Fruit fly (Drosophila melanogaster) whole organism, embryonic: ENCODE results near the gene Atac2.

Experiments
- Bdp1 ChIP-seq: fragments of 200-800 bp; sonication (Bioruptor generic); optimal IDR thresholded peaks from 3 replicates; lab custom pipeline; 2016; ENCODE audit warnings: missing biosample characterization, missing genetic modification characterization
- Bgb ChIP-seq: fragments of 200-800 bp; sonication (Bioruptor generic); IDR thresholded peaks from 2 replicates; pipeline ENCODE4 v1.3.6; 2022; ENCODE audit warnings: missing biosample characterization, missing genetic modification characterization; ENCODE audit not compliant: partially characterized antibody
- CG10321 ChIP-seq: fragments of 200-800 bp; sonication (Bioruptor generic); IDR thresholded peaks from 2 replicates; pipeline ENCODE4 v1.3.6; 2022; ENCODE audit warnings: missing biosample characterization, missing genetic modification characterization
- CG10565 ChIP-seq: fragments of 200-800 bp; sonication (Bioruptor generic); optimal IDR thresholded peaks from 3 replicates; lab custom pipeline; 2016; ENCODE audit warnings: missing biosample characterization, mild to moderate bottlenecking, missing genetic modification characterization
- CG11723 ChIP-seq: fragments of 200-800 bp; sonication (Bioruptor generic); optimal IDR thresholded peaks from 2 replicates; lab custom pipeline; 2017; ENCODE audit warnings: missing biosample characterization, mild to moderate bottlenecking, missing genetic modification characterization
- CG13296 ChIP-seq: fragments of 200-800 bp; sonication (Bioruptor generic); optimal IDR thresholded peaks from 3 replicates; lab custom pipeline; 2018; ENCODE audit warnings: missing biosample characterization, mild to moderate bottlenecking, missing genetic modification characterization
- CG15073 ChIP-seq: fragments of 200-800 bp; sonication (Bioruptor generic); optimal IDR thresholded peaks from 2 replicates; lab custom pipeline; 2016; ENCODE audit warnings: missing biosample characterization, missing genetic modification characterization
- CG1647 ChIP-seq: fragments of 200-800 bp; sonication (Bioruptor generic); optimal IDR thresholded peaks from 3 replicates; lab custom pipeline; 2016; ENCODE audit warnings: missing biosample characterization, missing genetic modification characterization
- CG16779 ChIP-seq: fragments of 200-800 bp; sonication (Bioruptor generic); IDR thresholded peaks from 2 replicates; pipeline ENCODE4 v1.3.6; 2022; ENCODE audit warnings: missing biosample characterization, missing genetic modification characterization
- CG16863 ChIP-seq: fragments of 200-800 bp; sonication (Bioruptor generic); optimal IDR thresholded peaks from 3 replicates; lab custom pipeline; 2016; ENCODE audit warnings: missing biosample characterization, missing genetic modification characterization
- CG17328 ChIP-seq: fragments of 200-800 bp; sonication (Bioruptor generic); IDR thresholded peaks from 2 replicates; pipeline ENCODE4 v1.3.6; 2022; ENCODE audit warnings: missing biosample characterization, missing genetic modification characterization
- CG18262 ChIP-seq: fragments of 200-800 bp; optimal IDR thresholded peaks from 3 replicates; lab custom pipeline; 2019; ENCODE audit warnings: missing biosample characterization, mild to moderate bottlenecking, missing genetic modification characterization, moderate library complexity
- CG2199 ChIP-seq: fragments of 200-800 bp; sonication (Bioruptor generic); IDR thresholded peaks from 3 replicates; pipeline ENCODE4 v1.3.6; 2022; ENCODE audit warnings: missing biosample characterization, missing genetic modification characterization
- CG3065 ChIP-seq: fragments of 200-800 bp; sonication (Bioruptor generic); optimal IDR thresholded peaks from 2 replicates; lab custom pipeline; 2016; ENCODE audit warnings: missing biosample characterization, missing genetic modification characterization
- CG3163 ChIP-seq: fragments of 200-800 bp; sonication (Bioruptor generic); optimal IDR thresholded peaks from 3 replicates; lab custom pipeline; 2016; ENCODE audit warnings: missing biosample characterization, missing genetic modification characterization
- CG33557 ChIP-seq: fragments of 200-800 bp; sonication (Bioruptor generic); optimal IDR thresholded peaks from 2 replicates; lab custom pipeline; 2019; ENCODE audit warnings: missing biosample characterization, mild to moderate bottlenecking, missing genetic modification characterization, moderate library complexity
- CG3726 ChIP-seq: fragments of 200-800 bp; sonication (Bioruptor generic); IDR thresholded peaks from 3 replicates; pipeline ENCODE4, ENCODE4 v1.3.6; 2022; ENCODE audit warnings: missing biosample characterization, missing genetic modification characterization
- CG4617 ChIP-seq: fragments of 200-800 bp; sonication (Bioruptor generic); optimal IDR thresholded peaks from 3 replicates; lab custom pipeline; 2016; ENCODE audit warnings: missing biosample characterization, missing genetic modification characterization, borderline replicate concordance
- CG4707 ChIP-seq: fragments of 200-800 bp; sonication (Bioruptor generic); optimal IDR thresholded peaks from 2 replicates; lab custom pipeline; 2018; ENCODE audit warnings: missing biosample characterization, mild to moderate bottlenecking, missing genetic modification characterization, moderate library complexity
- CG4820 ChIP-seq: fragments of 200-800 bp; sonication (Bioruptor generic); optimal IDR thresholded peaks from 3 replicates; lab custom pipeline; 2016; ENCODE audit warnings: missing biosample characterization, missing genetic modification characterization
- CG7745 ChIP-seq: fragments of 200-800 bp; sonication (Bioruptor generic); optimal IDR thresholded peaks from 2 replicates; lab custom pipeline; 2018; ENCODE audit warnings: missing biosample characterization, mild to moderate bottlenecking, missing genetic modification characterization, moderate library complexity
- CG7839 ChIP-seq: fragments of 200-800 bp; sonication (Bioruptor generic); optimal IDR thresholded peaks from 3 replicates; lab custom pipeline; 2018; ENCODE audit warnings: missing biosample characterization, mild to moderate bottlenecking, missing genetic modification characterization, moderate library complexity
- CG9437 ChIP-seq: fragments of 200-800 bp; sonication (Bioruptor generic); optimal IDR thresholded peaks from 2 replicates; lab custom pipeline; 2018; ENCODE audit warnings: missing biosample characterization, mild to moderate bottlenecking, missing genetic modification characterization
- Chrac-16 ChIP-seq: fragments of 200-800 bp; sonication (Bioruptor generic); optimal IDR thresholded peaks from 3 replicates; lab custom pipeline; 2016; ENCODE audit warnings: missing biosample characterization, missing genetic modification characterization
- Dbx ChIP-seq: fragments of 200-800 bp; sonication (Bioruptor generic); IDR thresholded peaks from 3 replicates; pipeline ENCODE4 v1.3.6; 2022; ENCODE audit warnings: missing biosample characterization, missing genetic modification characterization
- HHEX ChIP-seq: fragments of 200-800 bp; sonication (Bioruptor generic); optimal IDR thresholded peaks from 3 replicates; lab custom pipeline; 2017; ENCODE audit warnings: missing biosample characterization, mild to moderate bottlenecking, missing genetic modification characterization, missing genetic modification reagents
- HLH4C ChIP-seq: fragments of 200-800 bp; sonication (Bioruptor generic); IDR thresholded peaks from 3 replicates; pipeline ENCODE4 v1.3.6; 2022; ENCODE audit warnings: missing biosample characterization, missing genetic modification characterization; ENCODE audit not compliant: partially characterized antibody
- MTF-1 ChIP-seq: fragments of 200-800 bp; sonication (Bioruptor generic); optimal IDR thresholded peaks from 2 replicates; lab custom pipeline; 2018; ENCODE audit warnings: missing biosample characterization, mild to moderate bottlenecking, missing genetic modification characterization, borderline replicate concordance
- NC2β ChIP-seq: fragments of 200-800 bp; sonication (Bioruptor generic); optimal IDR thresholded peaks from 2 replicates; lab custom pipeline; 2016; ENCODE audit warnings: missing biosample characterization, missing genetic modification characterization
- ara ChIP-seq: fragments of 200-800 bp; sonication (Bioruptor generic); IDR thresholded peaks from 2 replicates; pipeline ENCODE4 v1.3.6; 2022; ENCODE audit warnings: missing biosample characterization, missing genetic modification characterization
- chif ChIP-seq, 2 experiments: fragments of 200-800 bp; sonication (Bioruptor generic); optimal IDR thresholded peaks; 3 replicates each; lab custom pipeline; 2016; ENCODE audit warnings: missing biosample characterization in 2 of 2, missing genetic modification characterization in 2 of 2
- chn ChIP-seq: fragments of 200-800 bp; sonication (Bioruptor generic); optimal IDR thresholded peaks from 2 replicates; lab custom pipeline; 2016; ENCODE audit warnings: missing biosample characterization, missing genetic modification characterization
- da ChIP-seq: fragments of 200-800 bp; sonication (Bioruptor generic); optimal IDR thresholded peaks from 2 replicates; lab custom pipeline; 2016; ENCODE audit warnings: missing biosample characterization, missing genetic modification characterization
- danr ChIP-seq: fragments of 200-800 bp; sonication (Bioruptor generic); IDR thresholded peaks from 2 replicates; pipeline ENCODE4 v1.3.6; 2022; ENCODE audit warnings: missing biosample characterization, missing genetic modification characterization
- exex ChIP-seq: fragments of 200-800 bp; sonication (Bioruptor generic); optimal IDR thresholded peaks from 4 replicates; lab custom pipeline; 2018; ENCODE audit warnings: missing biosample characterization, mild to moderate bottlenecking, missing genetic modification characterization, moderate library complexity
- eyg ChIP-seq: fragments of 200-800 bp; sonication (Bioruptor generic); optimal IDR thresholded peaks from 3 replicates; lab custom pipeline; 2016; ENCODE audit warnings: missing biosample characterization, missing genetic modification characterization
- fd64A ChIP-seq: fragments of 200-800 bp; sonication (Bioruptor generic); optimal IDR thresholded peaks from 3 replicates; lab custom pipeline; 2018; ENCODE audit warnings: missing biosample characterization, mild to moderate bottlenecking, missing genetic modification characterization
- fru ChIP-seq: fragments of >200 bp; optimal IDR thresholded peaks from 2 replicates; lab custom pipeline; 2017
- h ChIP-seq: fragments of >200 bp; optimal IDR thresholded peaks from 2 replicates; lab custom pipeline; 2017
- ham ChIP-seq: fragments of 200-800 bp; sonication (Bioruptor generic); IDR thresholded peaks from 2 replicates; pipeline ENCODE4 v1.3.6; 2022; ENCODE audit warnings: missing biosample characterization, missing genetic modification characterization
- jumu ChIP-seq: fragments of 200-800 bp; sonication (Bioruptor generic); optimal IDR thresholded peaks from 3 replicates; lab custom pipeline; 2016; ENCODE audit warnings: missing biosample characterization, missing genetic modification characterization
- lbe ChIP-seq: fragments of 200-800 bp; sonication (Bioruptor generic); optimal IDR thresholded peaks from 2 replicates; lab custom pipeline; 2016; ENCODE audit warnings: missing biosample characterization, mild to moderate bottlenecking, missing genetic modification characterization
- mam ChIP-seq: fragments of 200-800 bp; sonication (Bioruptor generic); optimal IDR thresholded peaks from 3 replicates; lab custom pipeline; 2016; ENCODE audit warnings: missing biosample characterization, missing genetic modification characterization
- oc ChIP-seq: fragments of 200-800 bp; sonication (Bioruptor generic); optimal IDR thresholded peaks from 2 replicates; lab custom pipeline; 2018; ENCODE audit warnings: missing biosample characterization, mild to moderate bottlenecking, missing genetic modification characterization, moderate library complexity
- otp ChIP-seq: fragments of 200-800 bp; sonication (Bioruptor generic); IDR thresholded peaks from 3 replicates; pipeline ENCODE4, ENCODE4 v1.3.6; 2022; ENCODE audit warnings: missing biosample characterization, missing genetic modification characterization
- p53 ChIP-seq: fragments of 200-800 bp; sonication (Bioruptor generic); optimal IDR thresholded peaks from 2 replicates; lab custom pipeline; 2016; ENCODE audit warnings: missing biosample characterization, missing genetic modification characterization
- pb ChIP-seq: fragments of 200-800 bp; sonication (Bioruptor generic); optimal IDR thresholded peaks from 3 replicates; lab custom pipeline; 2016; ENCODE audit warnings: missing biosample characterization, missing genetic modification characterization
- pita ChIP-seq: fragments of 200-800 bp; sonication (Bioruptor generic); optimal IDR thresholded peaks from 2 replicates; lab custom pipeline; 2017; ENCODE audit warnings: missing biosample characterization, mild to moderate bottlenecking, missing genetic modification characterization
- so ChIP-seq: fragments of 200-800 bp; sonication (Bioruptor generic); IDR thresholded peaks from 3 replicates; pipeline ENCODE4 v1.3.6; 2022; ENCODE audit warnings: missing biosample characterization, missing genetic modification characterization
- vfl ChIP-seq: fragments of 200-800 bp; sonication (Bioruptor generic); optimal IDR thresholded peaks from 2 replicates; lab custom pipeline; 2016; ENCODE audit warnings: missing biosample characterization, missing genetic modification characterization

Atac2 gene

dm6 chr2L:18566235-18567158 lies 45.6 kb downstream of the Atac2 start (continued):
- TF ChIP-seq chif (GFP tag; optimal IDR thresholded peaks at IDR 0.05; lab: Kevin White, UChicago), result peak in 1 of 2 experiments; percentile 13
- no peak for TF ChIP-seq Bdp1
- no peak for TF ChIP-seq p53 (GFP tag; lab: Kevin White, UChicago)
- peak; percentile 21 for TF ChIP-seq mam (GFP tag; lab: Kevin White, UChicago)
- TF ChIP-seq Bgb, result peak; percentile 47; the same call in 1 of the 2 replicates
- TF ChIP-seq eyg (GFP tag; lab: Kevin White, UChicago), result no peak
- TF ChIP-seq CG16779 (GFP tag; lab: Robert Waterston, UW), result no peak
- TF ChIP-seq ara (GFP tag; lab: Robert Waterston, UW), result no peak; the same call in 1 of the 2 replicates
- no peak for TF ChIP-seq CG3065 (GFP tag; lab: Kevin White, UChicago)
- no peak for TF ChIP-seq ham
- TF ChIP-seq MTF-1, result no peak
- TF ChIP-seq CG4707 (GFP tag; lab: Kevin White, UChicago), result no peak
- TF ChIP-seq pita (GFP tag; lab: Kevin White, UChicago), result no peak
- peak; percentile 54 for TF ChIP-seq CG18262 (tag; lab: Kevin White, UChicago)
- TF ChIP-seq otp, result 0 out of 3 replicates have a peak, but pooled peaks have one; percentile 6
- peak; percentile 18 for TF ChIP-seq CG9437 (GFP tag; lab: Kevin White, UChicago)
- TF ChIP-seq Dbx (GFP tag; lab: Robert Waterston, UW), result no peak
- TF ChIP-seq da (GFP tag; lab: Kevin White, UChicago), result no peak
- no peak for TF ChIP-seq HLH4C (GFP tag; lab: Robert Waterston, UW)
- no peak for TF ChIP-seq h (lab: Kevin White, UChicago)
- no peak for TF ChIP-seq pb (GFP tag; lab: Kevin White, UChicago)
- TF ChIP-seq CG13296, result no peak
- TF ChIP-seq exex, result peak; percentile 64
- no peak for TF ChIP-seq CG10565 (GFP tag; lab: Kevin White, UChicago)
- TF ChIP-seq danr (GFP tag; lab: Robert Waterston, UW), result no peak
- TF ChIP-seq CG7839 (tag; lab: Kevin White, UChicago), result peak; percentile 29
- TF ChIP-seq CG16863, result no peak
- 0 out of 3 replicates have a peak, but pooled peaks have one; percentile 15 for TF ChIP-seq CG2199 (GFP tag; lab: Robert Waterston, UW)
- no peak for TF ChIP-seq fd64A (GFP tag; lab: Kevin White, UChicago)
- TF ChIP-seq CG4820 (GFP tag; lab: Kevin White, UChicago), result no peak
- no peak for TF ChIP-seq oc (tag; lab: Kevin White, UChicago)
- no peak for TF ChIP-seq CG1647 (GFP tag; lab: Kevin White, UChicago)
- no peak for TF ChIP-seq fru (lab: Kevin White, UChicago)
- no peak for TF ChIP-seq chn (GFP tag; lab: Kevin White, UChicago)
- no peak for TF ChIP-seq CG3163 (GFP tag; lab: Kevin White, UChicago)
- TF ChIP-seq CG7745 (tag; lab: Kevin White, UChicago), result no peak
- peak; percentile 9 for TF ChIP-seq Chrac-16 (GFP tag; lab: Kevin White, UChicago)
- TF ChIP-seq lbe (GFP tag; lab: Kevin White, UChicago), result no peak
- TF ChIP-seq CG15073 (GFP tag; lab: Kevin White, UChicago), result no peak
- peak; percentile 43 for TF ChIP-seq CG33557
- TF ChIP-seq jumu, result no peak
- no peak for TF ChIP-seq CG17328 (GFP tag; lab: Robert Waterston, UW)
- TF ChIP-seq CG11723 (GFP tag; lab: Kevin White, UChicago), result no peak
- TF ChIP-seq CG3726 (GFP tag; lab: Robert Waterston, UW), result no peak
- TF ChIP-seq HHEX (GFP tag; lab: Kevin White, UChicago), result no peak
- TF ChIP-seq vfl, result no peak
- TF ChIP-seq CG4617 (GFP tag; lab: Kevin White, UChicago), result no peak
- no peak for TF ChIP-seq CG10321 (GFP tag; lab: Robert Waterston, UW)
- TF ChIP-seq so (GFP tag; lab: Robert Waterston, UW), result no peak
- TF ChIP-seq NC2β (GFP tag; lab: Kevin White, UChicago), result no peak
